Worm (Caenorhabditis elegans): ENCODE data around the gene C17H12.3.

C17H12.3 gene

DNA sequence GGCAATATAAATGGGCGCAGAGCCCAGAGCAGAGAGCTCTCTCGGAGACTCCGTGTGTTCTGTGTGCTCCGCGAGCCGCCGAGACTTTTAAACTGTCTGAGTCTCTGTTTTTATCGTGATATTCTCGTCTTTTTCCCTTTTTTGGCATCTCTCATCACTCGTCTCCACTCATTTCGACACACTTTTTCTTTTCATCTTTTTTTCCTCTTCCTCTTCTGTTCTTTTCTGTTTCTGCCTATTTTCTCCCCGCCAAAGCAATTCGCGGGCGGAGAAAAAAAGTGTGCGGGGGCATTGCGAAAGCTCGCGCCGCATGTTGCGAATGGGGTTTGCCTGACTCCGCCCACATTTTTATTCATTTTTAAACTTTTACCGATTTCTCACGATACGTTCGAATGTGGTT, 39.1 kb downstream of the C17H12.3 start (continued):
- TF ChIP-seq unc-55 (GFP tag; optimal IDR thresholded peaks at IDR 0.05), result no peak
- TF ChIP-seq ets-4 (tag; optimal IDR thresholded peaks at IDR 0.05), result peak; percentile 54
- peak; percentile 75 for TF ChIP-seq unc-86 (tag; optimal IDR thresholded peaks at IDR 0.05)
- peak; percentile 95 for TF ChIP-seq tbx-2 (tag; optimal IDR thresholded peaks at IDR 0.05)
- peak; percentile 73 for TF ChIP-seq sdc-2 (tag; optimal IDR thresholded peaks at IDR 0.05)
- no peak for TF ChIP-seq ceh-45 (GFP tag; IDR thresholded peaks at IDR 0.05)
- no peak for TF ChIP-seq hlh-13 (GFP tag; optimal IDR thresholded peaks at IDR 0.05)
- TF ChIP-seq unc-42 (tag; optimal IDR thresholded peaks at IDR 0.05), result peak; percentile 79
- peak; percentile 90 for TF ChIP-seq hlh-6 (tag; optimal IDR thresholded peaks at IDR 0.05)
- TF ChIP-seq ref-2 (tag; optimal IDR thresholded peaks at IDR 0.05), result peak; percentile 85
- TF ChIP-seq ceh-2 (tag; optimal IDR thresholded peaks at IDR 0.05), result peak; percentile 84
- TF ChIP-seq K09A11.1 (tag; optimal IDR thresholded peaks at IDR 0.05; ENCODE audit: insufficient read depth), result peak; percentile 83
- peak; percentile 81 for TF ChIP-seq fkh-6 (tag; optimal IDR thresholded peaks at IDR 0.05)
- TF ChIP-seq ceh-22 (tag; optimal IDR thresholded peaks at IDR 0.05), result peak; percentile 53
- peak; percentile 65 for TF ChIP-seq C38D4.7 (GFP tag; optimal IDR thresholded peaks at IDR 0.05)
- TF ChIP-seq eyg-1 (tag; optimal IDR thresholded peaks at IDR 0.05), result peak; percentile 50
- peak; percentile 66 for TF ChIP-seq odd-2 (tag; optimal IDR thresholded peaks at IDR 0.05)
- peak; percentile 80 for TF ChIP-seq pqm-1 (tag; optimal IDR thresholded peaks at IDR 0.05)
- TF ChIP-seq mec-3 (tag; optimal IDR thresholded peaks at IDR 0.05; ENCODE audit: borderline replicate concordance), result no peak
- peak; percentile 58 for TF ChIP-seq Y22D7AL.16 (tag; optimal IDR thresholded peaks at IDR 0.05)
- peak; percentile 71 for TF ChIP-seq fax-1 (tag; optimal IDR thresholded peaks at IDR 0.05)
- peak; percentile 73 for TF ChIP-seq pat-9 (tag; optimal IDR thresholded peaks at IDR 0.05)
- TF ChIP-seq gmeb-2 (tag; optimal IDR thresholded peaks at IDR 0.05), result peak; percentile 69
- TF ChIP-seq C08G9.2 (tag; optimal IDR thresholded peaks at IDR 0.05), result peak; percentile 62
- TF ChIP-seq che-1 (tag; optimal IDR thresholded peaks at IDR 0.05), result peak; percentile 79
- TF ChIP-seq dve-1 (tag; optimal IDR thresholded peaks at IDR 0.05), result peak; percentile 73
- peak; percentile 53 for TF ChIP-seq hlh-15 (tag; optimal IDR thresholded peaks at IDR 0.05)

DNA sequence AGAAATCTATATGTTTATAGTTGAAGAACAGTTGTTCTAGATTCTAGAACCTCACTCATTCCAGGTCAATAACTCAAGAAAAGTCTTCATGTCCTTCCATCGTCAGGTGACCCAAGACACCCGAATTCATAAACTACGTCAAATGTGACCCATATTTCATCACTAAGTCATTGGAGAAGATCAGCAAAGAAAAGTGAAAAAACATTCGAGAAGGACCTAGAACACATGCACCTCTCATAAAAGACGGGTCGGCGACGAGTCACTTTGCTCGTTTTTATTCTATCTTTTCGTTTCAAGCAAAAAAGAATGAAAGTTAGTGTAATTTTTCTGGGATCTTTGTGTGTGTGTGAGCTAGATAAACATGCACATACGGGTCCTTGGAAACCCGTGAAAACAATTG, 44.2 kb downstream of the C17H12.3 start:
- TF ChIP-seq ceh-9 (tag; optimal IDR thresholded peaks at IDR 0.05) (no peak), nhr-11 (tag; optimal IDR thresholded peaks at IDR 0.05) (no peak), hlh-30 (tag; optimal IDR thresholded peaks at IDR 0.05; ENCODE audit: insufficient read depth) (no peak), unc-3 (GFP tag; conservative IDR thresholded peaks at IDR 0.05) (no peak), unc-3 (tag; optimal IDR thresholded peaks at IDR 0.05) (no peak), pag-3 (tag; optimal IDR thresholded peaks at IDR 0.05; ENCODE audit: borderline replicate concordance) (no peak), ceh-18 (tag; optimal IDR thresholded peaks at IDR 0.05) (no peak), pax-1 (tag; optimal IDR thresholded peaks at IDR 0.05) (no peak), ref-2 (tag; optimal IDR thresholded peaks at IDR 0.05) (no peak), tbx-7 (tag; optimal IDR thresholded peaks at IDR 0.05) (no peak), syd-9 (tag; optimal IDR thresholded peaks at IDR 0.05) (no peak), ceh-34 (tag; optimal IDR thresholded peaks at IDR 0.05) (no peak), ceh-48 (tag; optimal IDR thresholded peaks at IDR 0.05) (no peak), tbx-2 (tag; optimal IDR thresholded peaks at IDR 0.05) (no peak), rnt-1 (tag; optimal IDR thresholded peaks at IDR 0.05) (no peak), ceh-22 (tag; optimal IDR thresholded peaks at IDR 0.05) (no peak), fkh-10 (GFP tag; optimal IDR thresholded peaks at IDR 0.05) (no peak), T23F11.4 (GFP tag; optimal IDR thresholded peaks at IDR 0.05) (no peak)

Measured in whole organism, late embryonic.